Fruit fly (Drosophila melanogaster) whole organism, embryonic: ENCODE results near the gene fru.

Source experiments
- Atf3 ChIP-seq: fragments of 200-800 bp; sonication (Bioruptor generic); optimal IDR thresholded peaks from 3 replicates; lab custom pipeline; 2016; ENCODE audit warnings: missing biosample characterization, missing genetic modification characterization
- CG10209 ChIP-seq: fragments of 200-800 bp; sonication (Bioruptor generic); optimal IDR thresholded peaks from 3 replicates; lab custom pipeline; 2017; ENCODE audit warnings: missing biosample characterization, mild to moderate bottlenecking, missing genetic modification characterization, missing genetic modification reagents
- CG10274 ChIP-seq: fragments of 200-800 bp; sonication (Bioruptor generic); optimal IDR thresholded peaks from 3 replicates; lab custom pipeline; 2017; ENCODE audit warnings: missing biosample characterization, mild to moderate bottlenecking, missing genetic modification characterization
- CG11560 ChIP-seq: fragments of 200-800 bp; sonication (Bioruptor generic); IDR thresholded peaks from 3 replicates; pipeline ENCODE4 v1.3.6; 2022; ENCODE audit warnings: missing biosample characterization, missing genetic modification characterization
- CG12299 ChIP-seq: fragments of 200-800 bp; sonication (Bioruptor generic); optimal IDR thresholded peaks from 2 replicates; lab custom pipeline; 2018; ENCODE audit warnings: missing biosample characterization, mild to moderate bottlenecking, missing genetic modification characterization
- CG13123 ChIP-seq: fragments of 200-800 bp; sonication (Bioruptor generic); optimal IDR thresholded peaks from 2 replicates; lab custom pipeline; 2016; ENCODE audit warnings: missing biosample characterization, missing genetic modification characterization
- CG13894 ChIP-seq: fragments of 200-800 bp; sonication (Bioruptor generic); optimal IDR thresholded peaks from 3 replicates; lab custom pipeline; 2018; ENCODE audit warnings: missing biosample characterization, mild to moderate bottlenecking, missing genetic modification characterization, moderate library complexity
- CG15601 ChIP-seq: fragments of 200-800 bp; sonication (Bioruptor generic); optimal IDR thresholded peaks from 3 replicates; lab custom pipeline; 2019; ENCODE audit warnings: missing biosample characterization, mild to moderate bottlenecking, missing genetic modification characterization, moderate library complexity
- CG16863 ChIP-seq: fragments of 200-800 bp; sonication (Bioruptor generic); optimal IDR thresholded peaks from 3 replicates; lab custom pipeline; 2016; ENCODE audit warnings: missing biosample characterization, missing genetic modification characterization
- CG17359 ChIP-seq: fragments of 200-800 bp; sonication (Bioruptor generic); optimal IDR thresholded peaks from 3 replicates; lab custom pipeline; 2018; ENCODE audit warnings: missing biosample characterization, mild to moderate bottlenecking, missing genetic modification characterization, moderate library complexity
- CG17612 ChIP-seq: fragments of 200-800 bp; sonication (Bioruptor generic); IDR thresholded peaks from 2 replicates; pipeline ENCODE4 v1.3.6; 2022; ENCODE audit warnings: missing biosample characterization, missing genetic modification characterization
- CG17912 ChIP-seq: fragments of 200-800 bp; sonication (Bioruptor generic); optimal IDR thresholded peaks from 2 replicates; lab custom pipeline; 2018; ENCODE audit warnings: missing biosample characterization, mild to moderate bottlenecking, missing genetic modification characterization
- CG2199 ChIP-seq: fragments of 200-800 bp; sonication (Bioruptor generic); IDR thresholded peaks from 3 replicates; pipeline ENCODE4 v1.3.6; 2022; ENCODE audit warnings: missing biosample characterization, missing genetic modification characterization
- CG2202 ChIP-seq: fragments of 200-800 bp; sonication (Bioruptor generic); optimal IDR thresholded peaks from 2 replicates; lab custom pipeline; 2018; ENCODE audit warnings: missing biosample characterization, mild to moderate bottlenecking, missing genetic modification characterization
- CG30020 ChIP-seq: fragments of 200-800 bp; optimal IDR thresholded peaks from 2 replicates; lab custom pipeline; 2019; ENCODE audit warnings: missing biosample characterization, mild to moderate bottlenecking, missing genetic modification characterization, moderate library complexity
- CG31224 ChIP-seq: fragments of 200-800 bp; sonication (Bioruptor generic); IDR thresholded peaks from 2 replicates; pipeline ENCODE4 v1.3.6; 2022; ENCODE audit warnings: missing biosample characterization, missing genetic modification characterization
- CG33557 ChIP-seq: fragments of 200-800 bp; sonication (Bioruptor generic); optimal IDR thresholded peaks from 2 replicates; lab custom pipeline; 2019; ENCODE audit warnings: missing biosample characterization, mild to moderate bottlenecking, missing genetic modification characterization, moderate library complexity
- CG4820 ChIP-seq: fragments of 200-800 bp; sonication (Bioruptor generic); optimal IDR thresholded peaks from 3 replicates; lab custom pipeline; 2016; ENCODE audit warnings: missing biosample characterization, missing genetic modification characterization
- CG6254 ChIP-seq: fragments of 200-800 bp; sonication (Bioruptor generic); optimal IDR thresholded peaks from 3 replicates; lab custom pipeline; 2017; ENCODE audit warnings: mild to moderate bottlenecking, missing biosample characterization, missing genetic modification reagents, missing genetic modification characterization
- CG7271 ChIP-seq: fragments of 200-800 bp; sonication (Bioruptor generic); optimal IDR thresholded peaks from 2 replicates; lab custom pipeline; 2018; ENCODE audit warnings: missing biosample characterization, mild to moderate bottlenecking, missing genetic modification characterization, moderate library complexity
- CG9609 ChIP-seq: fragments of 200-800 bp; sonication (Bioruptor generic); optimal IDR thresholded peaks from 3 replicates; lab custom pipeline; 2016; ENCODE audit warnings: missing biosample characterization, missing genetic modification characterization
- D19B ChIP-seq: fragments of 200-800 bp; sonication (Bioruptor generic); optimal IDR thresholded peaks from 2 replicates; lab custom pipeline; 2017; ENCODE audit warnings: missing biosample characterization, mild to moderate bottlenecking, missing genetic modification characterization
- Dip3 ChIP-seq: fragments of 200-800 bp; sonication (Bioruptor generic); optimal IDR thresholded peaks from 3 replicates; lab custom pipeline; 2016; ENCODE audit warnings: missing biosample characterization, missing genetic modification characterization
- Drgx ChIP-seq: fragments of 200-800 bp; sonication (Bioruptor generic); IDR thresholded peaks from 2 replicates; pipeline ENCODE4 v1.3.6; 2022; ENCODE audit warnings: missing biosample characterization, missing genetic modification characterization
- Fer3 ChIP-seq: fragments of 200-800 bp; sonication (Bioruptor generic); optimal IDR thresholded peaks from 2 replicates; lab custom pipeline; 2018; ENCODE audit warnings: missing biosample characterization, mild to moderate bottlenecking, missing genetic modification characterization, moderate library complexity
- Jarid2 ChIP-seq: fragments of 200-800 bp; sonication (Bioruptor generic); optimal IDR thresholded peaks from 3 replicates; lab custom pipeline; 2017; ENCODE audit warnings: mild to moderate bottlenecking, missing biosample characterization, missing genetic modification reagents, missing genetic modification characterization
- MTF-1 ChIP-seq: fragments of 200-800 bp; sonication (Bioruptor generic); optimal IDR thresholded peaks from 2 replicates; lab custom pipeline; 2018; ENCODE audit warnings: missing biosample characterization, mild to moderate bottlenecking, missing genetic modification characterization, borderline replicate concordance
- NfI ChIP-seq: fragments of 200-800 bp; sonication (Bioruptor generic); optimal IDR thresholded peaks from 3 replicates; lab custom pipeline; 2018; ENCODE audit warnings: missing biosample characterization, mild to moderate bottlenecking, missing genetic modification characterization, moderate library complexity
- Taf1 ChIP-seq: fragments of 200-800 bp; sonication (Bioruptor generic); IDR thresholded peaks from 2 replicates; pipeline ENCODE4 v1.3.6; 2022; ENCODE audit warnings: missing biosample characterization, missing genetic modification characterization
- ab ChIP-seq: fragments of 200-800 bp; sonication (Bioruptor generic); optimal IDR thresholded peaks from 2 replicates; lab custom pipeline; 2016; ENCODE audit warnings: missing biosample characterization, missing genetic modification characterization
- caup ChIP-seq: fragments of 200-800 bp; sonication (Bioruptor generic); optimal IDR thresholded peaks from 3 replicates; lab custom pipeline; 2017; ENCODE audit warnings: missing biosample characterization, mild to moderate bottlenecking, missing genetic modification characterization, moderate library complexity; ENCODE audit not compliant: severe bottlenecking
- crol ChIP-seq: fragments of 200-800 bp; sonication (Bioruptor generic); IDR thresholded peaks from 2 replicates; pipeline ENCODE4 v1.3.6; 2022; ENCODE audit warnings: missing biosample characterization, missing genetic modification characterization
- cwo ChIP-seq: fragments of 200-800 bp; sonication (Bioruptor generic); optimal IDR thresholded peaks from 3 replicates; lab custom pipeline; 2017; ENCODE audit warnings: missing biosample characterization, missing genetic modification characterization, mild to moderate bottlenecking, moderate library complexity, missing genetic modification reagents
- dysf ChIP-seq: fragments of 200-800 bp; sonication (Bioruptor generic); IDR thresholded peaks from 3 replicates; pipeline ENCODE4 v1.3.6; 2022; ENCODE audit warnings: missing biosample characterization, missing genetic modification characterization
- grn ChIP-seq: fragments of 200-800 bp; sonication (Bioruptor generic); optimal IDR thresholded peaks from 3 replicates; lab custom pipeline; 2017; ENCODE audit warnings: missing biosample characterization, missing genetic modification characterization
- gsb ChIP-seq: fragments of 200-800 bp; sonication (Bioruptor generic); IDR thresholded peaks from 2 replicates; pipeline ENCODE4 v1.3.6; 2022; ENCODE audit warnings: missing biosample characterization, missing genetic modification characterization
- insv ChIP-seq, 2 experiments: fragments of 200-800 bp; sonication (Bioruptor generic); optimal IDR thresholded peaks; 3 replicates each; lab custom pipeline; 2016 to 2018; ENCODE audit warnings: missing biosample characterization in 2 of 2, missing genetic modification characterization in 2 of 2
- knrl ChIP-seq: fragments of 200-800 bp; sonication (Bioruptor generic); IDR thresholded peaks from 3 replicates; pipeline ENCODE4 v1.3.6; 2022; ENCODE audit warnings: missing biosample characterization, missing genetic modification characterization; ENCODE audit not compliant: partially characterized antibody
- lilli ChIP-seq: fragments of 200-800 bp; sonication (Bioruptor generic); optimal IDR thresholded peaks from 3 replicates; lab custom pipeline; 2016; ENCODE audit warnings: missing biosample characterization, missing genetic modification characterization
- lov ChIP-seq, 2 experiments: fragments of 200-800 bp in 1 of 2; fragments of >200 bp in 1 of 2; sonication (Bioruptor generic) in 1 of 2; IDR thresholded peaks in 1 of 2; optimal IDR thresholded peaks in 1 of 2; 2 replicates in 1 of 2; 3 replicates in 1 of 2; pipeline versions ENCODE4 v1.3.6 to Lab custom; 2017 to 2022; ENCODE audit warnings: missing biosample characterization in 1 of 2, missing genetic modification characterization in 1 of 2
- nerfin-1 ChIP-seq: fragments of 200-800 bp; sonication (Bioruptor generic); optimal IDR thresholded peaks from 3 replicates; lab custom pipeline; 2019; ENCODE audit warnings: missing biosample characterization, mild to moderate bottlenecking, missing genetic modification characterization, moderate library complexity
- pb ChIP-seq: fragments of 200-800 bp; sonication (Bioruptor generic); optimal IDR thresholded peaks from 3 replicates; lab custom pipeline; 2016; ENCODE audit warnings: missing biosample characterization, missing genetic modification characterization
- pnt ChIP-seq: fragments of 200-800 bp; sonication (Bioruptor generic); optimal IDR thresholded peaks from 3 replicates; lab custom pipeline; 2016; ENCODE audit warnings: missing biosample characterization, missing genetic modification characterization
- so ChIP-seq: fragments of 200-800 bp; sonication (Bioruptor generic); IDR thresholded peaks from 3 replicates; pipeline ENCODE4 v1.3.6; 2022; ENCODE audit warnings: missing biosample characterization, missing genetic modification characterization
- stc ChIP-seq: fragments of 200-800 bp; sonication (Bioruptor generic); IDR thresholded peaks from 2 replicates; pipeline ENCODE4 v1.3.6; 2022; ENCODE audit warnings: missing biosample characterization, missing genetic modification characterization
- toy ChIP-seq: fragments of 200-800 bp; sonication (Bioruptor generic); IDR thresholded peaks from 2 replicates; pipeline ENCODE4 v1.3.6; 2022; ENCODE audit warnings: missing biosample characterization, missing genetic modification characterization
- twi ChIP-seq: fragments of 200-800 bp; optimal IDR thresholded peaks from 2 replicates; lab custom pipeline; 2019; ENCODE audit warnings: missing biosample characterization, mild to moderate bottlenecking, missing genetic modification characterization, moderate library complexity
- wor ChIP-seq: fragments of 200-800 bp; sonication (Bioruptor generic); IDR thresholded peaks from 2 replicates; pipeline ENCODE4 v1.3.6; 2022; ENCODE audit warnings: missing biosample characterization, missing genetic modification characterization

Gene fru

DNA sequence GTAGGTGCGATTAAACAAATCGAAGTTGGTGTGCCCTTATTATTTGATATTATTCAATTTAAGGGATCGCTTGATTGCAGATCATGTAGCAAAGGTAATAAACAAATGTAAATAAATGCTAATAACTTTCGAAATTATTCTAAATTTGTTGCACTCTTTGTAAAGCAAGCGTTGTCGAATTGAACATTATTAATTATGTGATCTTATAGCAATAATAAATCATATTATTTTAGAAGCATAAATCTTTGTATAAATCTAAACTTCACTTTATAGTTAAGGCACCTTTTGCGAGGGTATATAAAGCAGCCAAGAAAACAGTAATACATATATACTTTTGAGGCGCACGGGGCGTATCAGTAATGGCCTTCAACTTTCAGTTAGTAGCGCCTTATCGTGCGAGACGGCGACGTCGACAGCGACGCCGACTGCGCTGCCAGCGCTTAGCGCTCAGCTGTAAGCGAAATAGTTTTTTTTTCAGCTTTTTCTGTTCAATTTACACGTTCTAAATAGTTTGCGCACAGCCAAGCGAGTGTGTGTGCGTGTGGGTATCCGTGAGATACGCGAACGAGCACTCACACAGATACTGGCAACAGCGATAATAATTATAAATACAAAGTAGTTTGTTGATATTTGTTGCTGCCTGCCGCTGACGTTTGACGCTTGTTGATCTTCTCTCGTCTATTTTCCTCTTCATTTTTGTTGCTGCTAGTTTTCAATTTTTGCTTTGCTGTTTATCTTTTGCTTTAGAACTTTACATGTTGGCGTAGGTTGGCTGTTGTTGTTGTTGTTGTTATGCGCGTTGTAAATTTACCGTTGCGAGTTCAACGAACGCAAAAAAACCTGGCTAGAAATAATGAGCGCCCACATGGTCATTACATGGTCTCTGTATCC, 106.3 kb downstream of the fru start (continued):
- no peak for TF ChIP-seq twi
- TF ChIP-seq crol (GFP tag; lab: Robert Waterston, UW) = no peak
- TF ChIP-seq CG12299 (tag; lab: Kevin White, UChicago) = peak; percentile 44
- no peak for TF ChIP-seq toy (GFP tag; lab: Robert Waterston, UW)
- TF ChIP-seq Fer3 (tag; lab: Kevin White, UChicago) = peak; percentile 68
- TF ChIP-seq CG9609 (GFP tag; lab: Kevin White, UChicago) = no peak
- TF ChIP-seq CG7271 = no peak
- TF ChIP-seq lilli = peak; percentile 52
- peak; percentile 77 for TF ChIP-seq cwo (GFP tag; lab: Kevin White, UChicago)
- no peak for TF ChIP-seq CG2199 (GFP tag; lab: Robert Waterston, UW)
- peak; percentile 16 for TF ChIP-seq CG13123 (GFP tag; lab: Kevin White, UChicago)
- peak; percentile 11 for TF ChIP-seq pnt
- no peak for TF ChIP-seq CG17612 (GFP tag; lab: Robert Waterston, UW)
- TF ChIP-seq grn (GFP tag; lab: Kevin White, UChicago) = peak; percentile 15
- peak; percentile 49 for TF ChIP-seq CG2202 (tag; lab: Kevin White, UChicago)
- peak; percentile 31 for TF ChIP-seq CG13894
- no peak for TF ChIP-seq Atf3 (GFP tag; lab: Kevin White, UChicago)
- TF ChIP-seq CG17359 (tag; lab: Kevin White, UChicago) = peak; percentile 48
- TF ChIP-seq CG15601 (tag; lab: Kevin White, UChicago) = peak; percentile 74
- TF ChIP-seq pb (GFP tag; lab: Kevin White, UChicago) = no peak
- no peak for TF ChIP-seq CG30020
- TF ChIP-seq CG16863 (GFP tag; lab: Kevin White, UChicago) = peak; percentile 24
- TF ChIP-seq Taf1 = peak; percentile 22; the same call in 1 of the 2 replicates
- peak; percentile 12 for TF ChIP-seq CG10274 (GFP tag; lab: Kevin White, UChicago)
- peak; percentile 66; the same call in 2 of the 3 replicates for TF ChIP-seq dysf (GFP tag; lab: Robert Waterston, UW)
- TF ChIP-seq NfI = peak; percentile 39
- TF ChIP-seq insv (GFP tag; optimal IDR thresholded peaks at IDR 0.05; lab: Kevin White, UChicago) = no peak
- TF ChIP-seq Dip3 (GFP tag; lab: Kevin White, UChicago) = no peak
- TF ChIP-seq CG6254 (GFP tag; lab: Kevin White, UChicago) = peak; percentile 34
- peak; percentile 45 for TF ChIP-seq CG10209 (GFP tag; lab: Kevin White, UChicago)
- peak; percentile 42; the same call in 1 of the 2 replicates for TF ChIP-seq CG31224 (GFP tag; lab: Robert Waterston, UW)
- peak; percentile 69 for TF ChIP-seq D19B (GFP tag; lab: Kevin White, UChicago)
- peak; percentile 77 for TF ChIP-seq caup
- no peak for TF ChIP-seq nerfin-1 (tag; lab: Kevin White, UChicago)
- TF ChIP-seq wor (GFP tag; lab: Robert Waterston, UW) = no peak
- no peak for TF ChIP-seq Jarid2 (GFP tag; lab: Kevin White, UChicago)
- no peak for TF ChIP-seq CG11560
- TF ChIP-seq ab = no peak
- TF ChIP-seq CG4820 = no peak
- TF ChIP-seq stc (GFP tag; lab: Robert Waterston, UW) = peak; percentile 47; the same call in 1 of the 2 replicates
- peak; percentile 62 for TF ChIP-seq MTF-1 (GFP tag; lab: Kevin White, UChicago)
- TF ChIP-seq so = peak; percentile 66; the same call in 1 of the 3 replicates
- no peak for TF ChIP-seq lov (optimal IDR thresholded peaks at IDR 0.05; lab: Kevin White, UChicago)
- no peak for TF ChIP-seq lov (GFP tag; IDR thresholded peaks at IDR 0.05; lab: Robert Waterston, UW)
- TF ChIP-seq Drgx (GFP tag; lab: Robert Waterston, UW) = peak; percentile 18; the same call in 1 of the 2 replicates
- 0 out of 2 replicates have a peak, but pooled peaks have one; percentile 8 for TF ChIP-seq gsb (GFP tag; lab: Robert Waterston, UW)
- no peak for TF ChIP-seq CG17912
- no peak for TF ChIP-seq knrl (GFP tag; lab: Robert Waterston, UW)
- peak; percentile 40 for TF ChIP-seq CG33557 (GFP tag; lab: Kevin White, UChicago)
